Fruit fly (Drosophila melanogaster): Measurements from ENCODE around the gene abs.

abs gene

dm6 chr3R:4243096-4243940, 10.5 kb downstream of the abs start, which contains the start of gene CG34305 (continued):
- TF ChIP-seq spab (GFP tag; optimal IDR thresholded peaks at IDR 0.05) (no peak), CG10631 (GFP tag; optimal IDR thresholded peaks at IDR 0.05) (peak; percentile 18), CG1621 (tag; optimal IDR thresholded peaks at IDR 0.05) (no peak), svp (GFP tag) (peak; percentile 66), fd85E (GFP tag; optimal IDR thresholded peaks at IDR 0.05) (no peak), Met (GFP tag; optimal IDR thresholded peaks at IDR 0.05) (peak; percentile 62), salr (GFP tag; optimal IDR thresholded peaks at IDR 0.05) (no peak), Hr4 (GFP tag; optimal IDR thresholded peaks at IDR 0.05) (no peak), net (GFP tag; optimal IDR thresholded peaks at IDR 0.05) (peak; percentile 10), eg (GFP tag; IDR thresholded peaks at IDR 0.05) (no peak), CG16779 (tag; optimal IDR thresholded peaks at IDR 0.05) (no peak), Hr39 (GFP tag; optimal IDR thresholded peaks at IDR 0.05) (peak; percentile 46), Lpt (GFP tag; optimal IDR thresholded peaks at IDR 0.05) (no peak), CG3032 (tag; optimal IDR thresholded peaks at IDR 0.05) (no peak), vri (GFP tag; optimal IDR thresholded peaks at IDR 0.05) (peak; percentile 40), fkh (GFP tag; optimal IDR thresholded peaks at IDR 0.05) (no peak), CG11294 (GFP tag; IDR thresholded peaks at IDR 0.05) (no peak), CG8119 (GFP tag; IDR thresholded peaks at IDR 0.05) (no peak), Eip93F (GFP tag; optimal IDR thresholded peaks at IDR 0.05) (no peak), CG11762 (GFP tag; optimal IDR thresholded peaks at IDR 0.05; ENCODE audit: insufficient read depth) (peak; percentile 4), CG32006 (GFP tag; optimal IDR thresholded peaks at IDR 0.05) (no peak), CG6163 (GFP tag; IDR thresholded peaks at IDR 0.05) (no peak), CG34406 (GFP tag; optimal IDR thresholded peaks at IDR 0.05) (peak; percentile 38), CG4318 (GFP tag; optimal IDR thresholded peaks at IDR 0.05) (no peak), cyc (GFP tag; optimal IDR thresholded peaks at IDR 0.05) (peak; percentile 37), Gug (GFP tag; IDR thresholded peaks at IDR 0.05) (no peak), dsx (GFP tag; optimal IDR thresholded peaks at IDR 0.05; ENCODE audit: poor library complexity, severe bottlenecking) (no peak), CG10669 (GFP tag; optimal IDR thresholded peaks at IDR 0.05) (peak; percentile 32)

- no peak for TF ChIP-seq CG6854 (GFP tag; optimal IDR thresholded peaks at IDR 0.05)
- no peak for TF ChIP-seq CG15336 (GFP tag; IDR thresholded peaks at IDR 0.05)
- TF ChIP-seq Ets21C (GFP tag; optimal IDR thresholded peaks at IDR 0.05) = no peak
- TF ChIP-seq vri (GFP tag; optimal IDR thresholded peaks at IDR 0.05) = no peak
- TF ChIP-seq CG8632 (GFP tag; optimal IDR thresholded peaks at IDR 0.05) = no peak
- no peak for TF ChIP-seq CG9139 (GFP tag; optimal IDR thresholded peaks at IDR 0.05)
- no peak for TF ChIP-seq CG8319 (GFP tag; optimal IDR thresholded peaks at IDR 0.05)
- no peak for TF ChIP-seq CG31627 (GFP tag; optimal IDR thresholded peaks at IDR 0.05)
- TF ChIP-seq pdm3 (GFP tag; optimal IDR thresholded peaks at IDR 0.05) = no peak
- TF ChIP-seq CG3032 (tag; optimal IDR thresholded peaks at IDR 0.05) = no peak
- no peak for TF ChIP-seq CG11902 (GFP tag; optimal IDR thresholded peaks at IDR 0.05)
- no peak for TF ChIP-seq OdsH (GFP tag; optimal IDR thresholded peaks at IDR 0.05)
- TF ChIP-seq CG10669 (GFP tag; optimal IDR thresholded peaks at IDR 0.05) = no peak
Measured at dm6 chr3R:4246578-4247070, 13.8 kb downstream of the abs start, which contains the start of gene TwdlF. Gene TwdlF (plus strand): TSS chr3R:4247020.

- no peak for TF ChIP-seq fkh (GFP tag; optimal IDR thresholded peaks at IDR 0.05)
- no peak for TF ChIP-seq CG6163 (GFP tag; IDR thresholded peaks at IDR 0.05)
- TF ChIP-seq CG8632 (GFP tag; optimal IDR thresholded peaks at IDR 0.05) = no peak
- no peak for TF ChIP-seq Ets96B (tag; optimal IDR thresholded peaks at IDR 0.05)
- no peak for TF ChIP-seq CG11294 (GFP tag; IDR thresholded peaks at IDR 0.05)
- TF ChIP-seq Hr38 (GFP tag; optimal IDR thresholded peaks at IDR 0.05) = no peak
- TF ChIP-seq CG10631 (GFP tag; optimal IDR thresholded peaks at IDR 0.05) = no peak
- TF ChIP-seq CG11902 (GFP tag; optimal IDR thresholded peaks at IDR 0.05) = no peak
- no peak for TF ChIP-seq svp (GFP tag)
- no peak for TF ChIP-seq acj6 (GFP tag; optimal IDR thresholded peaks at IDR 0.05)
- no peak for TF ChIP-seq Hr39 (GFP tag; optimal IDR thresholded peaks at IDR 0.05)
Measured at dm6 chr3R:4249947-4250346, 17.1 kb downstream of the abs start.
